Fruit fly (Drosophila melanogaster): ENCODE data around the gene sc.

The sc gene

DNA sequence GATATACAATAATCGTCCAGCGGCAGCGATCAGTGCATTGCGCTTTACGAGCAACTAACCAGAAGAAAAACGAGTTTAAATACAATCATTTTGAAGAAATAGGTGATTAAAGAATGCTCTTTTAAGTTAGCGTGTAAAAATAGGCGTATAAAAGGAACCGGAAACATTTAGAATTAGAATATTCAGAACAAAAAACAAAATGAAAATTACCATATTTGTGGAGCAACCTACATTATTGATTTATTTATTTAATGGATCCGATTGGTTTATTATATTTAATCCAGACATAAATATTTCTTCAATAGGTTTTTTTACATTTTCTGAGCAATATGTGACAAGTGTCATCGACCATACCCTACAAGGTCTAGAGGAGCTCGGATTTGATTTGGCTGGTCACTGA is 17.5 kb upstream of the sc start:
- TF ChIP-seq CG32006 (GFP tag; optimal IDR thresholded peaks at IDR 0.05) (peak; percentile 42), Hr39 (GFP tag; optimal IDR thresholded peaks at IDR 0.05) (no peak), CG6163 (GFP tag; IDR thresholded peaks at IDR 0.05) (no peak), Hr38 (GFP tag; optimal IDR thresholded peaks at IDR 0.05) (no peak), Ets96B (tag; optimal IDR thresholded peaks at IDR 0.05) (peak; percentile 50), CG3032 (tag; optimal IDR thresholded peaks at IDR 0.05) (peak; percentile 45), Blimp-1 (GFP tag; optimal IDR thresholded peaks at IDR 0.05) (no peak), svp (GFP tag) (peak; percentile 33), dsx (GFP tag; optimal IDR thresholded peaks at IDR 0.05; ENCODE audit: poor library complexity, severe bottlenecking) (peak; percentile 38), dac (GFP tag; optimal IDR thresholded peaks at IDR 0.05) (no peak), CG3919 (GFP tag; optimal IDR thresholded peaks at IDR 0.05) (peak; percentile 20), salr (GFP tag; optimal IDR thresholded peaks at IDR 0.05) (peak in 1 of 2 experiments; percentile 19), Lpt (GFP tag; optimal IDR thresholded peaks at IDR 0.05) (no peak), CG8319 (GFP tag; optimal IDR thresholded peaks at IDR 0.05) (no peak), esn (GFP tag; optimal IDR thresholded peaks at IDR 0.05) (peak; percentile 3), CG8119 (GFP tag; IDR thresholded peaks at IDR 0.05) (no peak), CG11294 (GFP tag; IDR thresholded peaks at IDR 0.05) (no peak), CG10669 (GFP tag; optimal IDR thresholded peaks at IDR 0.05) (peak; percentile 25), CG15336 (GFP tag; IDR thresholded peaks at IDR 0.05) (peak; percentile 8; the same call in 1 of the 2 replicates), Met (GFP tag; optimal IDR thresholded peaks at IDR 0.05) (peak; percentile 13), ss (GFP tag; optimal IDR thresholded peaks at IDR 0.05) (no peak), CG4318 (GFP tag; optimal IDR thresholded peaks at IDR 0.05) (no peak), OdsH (GFP tag; optimal IDR thresholded peaks at IDR 0.05) (peak; percentile 4), CG7368 (GFP tag; optimal IDR thresholded peaks at IDR 0.05) (no peak), CG10631 (GFP tag; optimal IDR thresholded peaks at IDR 0.05) (peak; percentile 50), fd59A (GFP tag; optimal IDR thresholded peaks at IDR 0.05) (peak; percentile 29), Ets21C (GFP tag; optimal IDR thresholded peaks at IDR 0.05) (no peak), Eip78C (GFP tag) (peak; percentile 85)

DNA sequence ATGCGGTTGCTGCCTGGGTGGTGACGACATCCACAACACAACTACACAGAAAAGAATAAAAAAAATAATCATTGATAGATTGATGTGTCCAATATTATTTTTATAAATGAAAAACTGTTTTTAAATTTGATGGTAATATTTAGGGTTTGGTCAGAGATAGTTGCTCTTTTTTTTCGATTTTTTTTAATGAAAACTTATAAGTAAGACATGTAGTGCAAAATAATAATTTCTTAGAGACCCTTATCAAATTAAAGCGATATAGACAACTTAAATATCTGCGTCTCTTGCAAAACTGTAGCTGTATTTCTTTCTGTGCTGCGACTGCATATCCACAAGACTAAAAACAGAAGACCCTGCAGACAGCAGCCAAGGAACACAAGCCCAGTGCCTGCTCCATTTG is 16.3 kb upstream of the sc start:
- TF ChIP-seq dsx (GFP tag; optimal IDR thresholded peaks at IDR 0.05; ENCODE audit: poor library complexity, severe bottlenecking) = peak; percentile 65
- peak; percentile 58 to 63 for TF ChIP-seq ss (GFP tag; optimal IDR thresholded peaks at IDR 0.05)
- peak; percentile 31 for TF ChIP-seq pdm3 (GFP tag; optimal IDR thresholded peaks at IDR 0.05)
- TF ChIP-seq Ets96B (tag; optimal IDR thresholded peaks at IDR 0.05) = peak; percentile 69
- TF ChIP-seq Hr39 (GFP tag; optimal IDR thresholded peaks at IDR 0.05) = no peak
- no peak for TF ChIP-seq Sox15 (GFP tag; optimal IDR thresholded peaks at IDR 0.05)
- peak; percentile 27 for TF ChIP-seq Met (GFP tag; optimal IDR thresholded peaks at IDR 0.05)
- no peak for TF ChIP-seq vri (GFP tag; optimal IDR thresholded peaks at IDR 0.05)
- TF ChIP-seq CG3032 (tag; optimal IDR thresholded peaks at IDR 0.05) = peak; percentile 75
- no peak for TF ChIP-seq dac (GFP tag; optimal IDR thresholded peaks at IDR 0.05)
- peak; percentile 29 for TF ChIP-seq CG6792 (GFP tag; optimal IDR thresholded peaks at IDR 0.05)
- peak; percentile 21 for TF ChIP-seq lz (GFP tag; optimal IDR thresholded peaks at IDR 0.05)
- TF ChIP-seq CG6808 (GFP tag; optimal IDR thresholded peaks at IDR 0.05) = peak; percentile 56
- peak; percentile 34 for TF ChIP-seq achi (GFP tag; optimal IDR thresholded peaks at IDR 0.05)
- no peak for TF ChIP-seq CG8119 (GFP tag; IDR thresholded peaks at IDR 0.05)
- TF ChIP-seq CG16779 (tag; optimal IDR thresholded peaks at IDR 0.05) = no peak
- peak; percentile 22 for TF ChIP-seq Smox (GFP tag; optimal IDR thresholded peaks at IDR 0.05)
- no peak for TF ChIP-seq Blimp-1 (GFP tag; optimal IDR thresholded peaks at IDR 0.05)
- TF ChIP-seq CG34406 (GFP tag; optimal IDR thresholded peaks at IDR 0.05) = peak; percentile 14
- no peak for TF ChIP-seq Gug (GFP tag; IDR thresholded peaks at IDR 0.05)
- no peak for TF ChIP-seq net (GFP tag; optimal IDR thresholded peaks at IDR 0.05)
- TF ChIP-seq fkh (GFP tag; optimal IDR thresholded peaks at IDR 0.05) = no peak
- no peak for TF ChIP-seq Hr38 (GFP tag; optimal IDR thresholded peaks at IDR 0.05)
- TF ChIP-seq CG6163 (GFP tag; IDR thresholded peaks at IDR 0.05) = no peak
- peak; percentile 36 for TF ChIP-seq topi (GFP tag; optimal IDR thresholded peaks at IDR 0.05)
- TF ChIP-seq CG6276 (GFP tag; optimal IDR thresholded peaks at IDR 0.05) = no peak
- peak; percentile 51 for TF ChIP-seq Eip75B (GFP tag; optimal IDR thresholded peaks at IDR 0.05)
- no peak for TF ChIP-seq Lpt (GFP tag; optimal IDR thresholded peaks at IDR 0.05)
- TF ChIP-seq CG6854 (GFP tag; optimal IDR thresholded peaks at IDR 0.05) = no peak
- TF ChIP-seq salr (GFP tag; optimal IDR thresholded peaks at IDR 0.05) = no peak
- TF ChIP-seq CG9139 (GFP tag; optimal IDR thresholded peaks at IDR 0.05) = no peak
- peak; percentile 67 for TF ChIP-seq svp (GFP tag)
- TF ChIP-seq Sox102F (GFP tag; optimal IDR thresholded peaks at IDR 0.05) = no peak
- TF ChIP-seq spab (GFP tag; optimal IDR thresholded peaks at IDR 0.05) = peak; percentile 43
- peak; percentile 7 for TF ChIP-seq CG31627 (GFP tag; optimal IDR thresholded peaks at IDR 0.05)
